Worm (Caenorhabditis elegans): Measurements from ENCODE around the gene oatr-1.
A peak's percentile ranks its signal among the peaks of the same experiment; 100 is the strongest.

The oatr-1 gene

ce11 chrIII:6420201-6420600, 24.2 kb upstream of the oatr-1 start:
- TF ChIP-seq sptf-1 (tag; optimal IDR thresholded peaks at IDR 0.05) (no peak), sem-2 (GFP tag; optimal IDR thresholded peaks at IDR 0.05) (no peak), hlh-1 (tag; optimal IDR thresholded peaks at IDR 0.05) (peak; percentile 10)

DNA sequence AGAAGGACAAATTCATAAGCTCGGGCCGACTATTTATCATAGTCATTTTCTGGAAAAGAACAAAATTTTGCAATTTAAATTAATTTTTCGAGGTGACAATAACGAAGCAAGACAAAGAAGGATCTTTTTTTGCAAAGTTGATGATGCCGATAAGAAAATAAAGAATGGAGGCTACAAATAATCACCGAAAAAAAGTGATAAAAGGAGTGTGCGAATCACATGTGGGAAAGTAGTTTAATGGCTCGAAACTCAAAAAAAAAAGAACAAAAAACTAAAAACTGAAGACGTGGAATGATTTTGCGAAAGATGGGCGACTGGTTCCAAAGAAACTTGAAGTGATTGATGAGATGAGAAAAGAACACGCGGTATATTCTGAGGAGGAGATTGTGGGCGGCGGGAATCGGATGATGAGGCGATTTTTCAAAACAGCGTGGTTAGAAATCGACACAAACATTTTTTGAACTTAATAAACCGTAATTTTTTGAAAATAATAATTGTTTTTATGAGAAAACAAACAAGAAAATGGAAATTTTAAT, 23.5 kb upstream of the oatr-1 start, which contains the start of gene atgl-1:
Gene atgl-1, minus strand, starts transcription at position 51 of the 536 bp plus-strand sequence.
- TF ChIP-seq elt-3 (tag; optimal IDR thresholded peaks at IDR 0.05), result no peak
- TF ChIP-seq ztf-11 (tag; optimal IDR thresholded peaks at IDR 0.05), result no peak
- no peak for TF ChIP-seq cnd-1 (tag; optimal IDR thresholded peaks at IDR 0.05)
- TF ChIP-seq lsy-2 (tag; optimal IDR thresholded peaks at IDR 0.05), result no peak
- TF ChIP-seq elt-1 (tag; optimal IDR thresholded peaks at IDR 0.05; ENCODE audit: borderline replicate concordance, insufficient read depth), result no peak
- TF ChIP-seq nhr-28 (tag; optimal IDR thresholded peaks at IDR 0.05), result no peak
- TF ChIP-seq nhr-2 (tag; optimal IDR thresholded peaks at IDR 0.05), result no peak

DNA sequence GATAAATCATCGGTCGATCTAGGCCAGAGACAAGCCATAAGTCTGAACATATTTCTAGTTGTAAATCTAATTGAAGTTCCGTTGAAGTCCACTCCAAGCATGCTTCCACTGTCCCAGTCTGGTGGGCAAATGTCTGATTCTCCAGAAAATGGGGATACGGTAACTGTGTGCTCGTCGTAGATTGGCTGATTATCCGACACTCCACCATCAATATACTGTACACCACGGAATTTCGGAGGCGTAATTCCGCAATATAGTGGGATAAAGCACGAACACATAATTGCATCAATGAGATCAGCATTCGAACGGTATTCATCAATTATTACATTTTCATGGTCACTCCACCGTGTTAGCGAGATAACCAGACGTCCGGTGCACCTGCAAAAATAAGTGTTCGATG, 22.3 kb upstream of the oatr-1 start:
- TF ChIP-seq bed-3 (GFP tag; optimal IDR thresholded peaks at IDR 0.05) (no peak), nhr-28 (tag; optimal IDR thresholded peaks at IDR 0.05) (no peak), M03D4.4 (tag; optimal IDR thresholded peaks at IDR 0.05) (no peak), ztf-11 (tag; optimal IDR thresholded peaks at IDR 0.05) (no peak), nhr-76 (tag; optimal IDR thresholded peaks at IDR 0.05) (no peak), zip-8 (tag; optimal IDR thresholded peaks at IDR 0.05) (no peak), blmp-1 (tag; optimal IDR thresholded peaks at IDR 0.05) (no peak), sptf-1 (tag; optimal IDR thresholded peaks at IDR 0.05) (no peak), unc-120 (tag; optimal IDR thresholded peaks at IDR 0.05; ENCODE audit: poor library complexity, severe bottlenecking) (no peak), tbx-8 (GFP tag; optimal IDR thresholded peaks at IDR 0.05) (no peak), ces-1 (GFP tag; optimal IDR thresholded peaks at IDR 0.05) (no peak), ceh-39 (tag; optimal IDR thresholded peaks at IDR 0.05) (no peak), ham-2 (GFP tag; optimal IDR thresholded peaks at IDR 0.05) (no peak), mab-5 (tag; optimal IDR thresholded peaks at IDR 0.05) (no peak)

- TF ChIP-seq M03D4.4 (tag; optimal IDR thresholded peaks at IDR 0.05) (no peak), ztf-11 (tag; optimal IDR thresholded peaks at IDR 0.05) (no peak), ham-2 (GFP tag; optimal IDR thresholded peaks at IDR 0.05) (no peak), elt-1 (tag; optimal IDR thresholded peaks at IDR 0.05; ENCODE audit: borderline replicate concordance, insufficient read depth) (no peak), lin-13 (tag; optimal IDR thresholded peaks at IDR 0.05) (no peak), flh-1 (GFP tag; optimal IDR thresholded peaks at IDR 0.05) (no peak), unc-62 (GFP tag; optimal IDR thresholded peaks at IDR 0.05) (no peak), pha-4 (tag; optimal IDR thresholded peaks at IDR 0.05) (no peak), nhr-76 (tag; optimal IDR thresholded peaks at IDR 0.05) (no peak), nhr-237 (tag; optimal IDR thresholded peaks at IDR 0.05) (no peak), snpc-4 (tag; optimal IDR thresholded peaks at IDR 0.05) (no peak), mab-5 (tag; optimal IDR thresholded peaks at IDR 0.05) (no peak), nhr-12 (tag; optimal IDR thresholded peaks at IDR 0.05) (no peak), sptf-1 (tag; optimal IDR thresholded peaks at IDR 0.05) (no peak), unc-39 (tag; optimal IDR thresholded peaks at IDR 0.05) (no peak), unc-120 (tag; optimal IDR thresholded peaks at IDR 0.05; ENCODE audit: poor library complexity, severe bottlenecking) (no peak)
These were observed 19.5 kb upstream of the oatr-1 start, which contains the start of gene nas-4 for ce11 chrIII:6415306-6415973. nas-4 (minus strand) TSS chrIII:6415656.

DNA sequence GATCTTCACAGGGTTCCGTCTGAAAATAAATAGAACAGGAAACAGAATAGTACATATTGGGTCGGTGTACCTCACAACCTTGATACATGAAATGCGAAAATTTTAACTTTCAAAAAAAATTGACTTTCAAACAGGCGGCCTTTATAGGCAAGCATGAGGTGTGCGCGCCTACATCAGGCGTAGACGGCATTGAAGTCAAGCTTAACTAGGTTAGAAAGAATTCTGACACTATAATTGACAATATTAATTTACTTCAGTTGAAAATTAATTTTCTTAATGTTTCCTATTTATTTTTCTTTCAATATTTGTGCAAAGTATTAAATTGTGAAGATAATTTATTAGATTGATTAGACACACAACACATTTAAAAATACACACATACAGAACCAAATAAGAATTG, 15.9 kb upstream of the oatr-1 start, which contains the start of gene C05D11.5:
Gene C05D11.5, minus strand, starts transcription at position 101 of the 400 bp plus-strand sequence.
- no peak for TF ChIP-seq unc-39 (tag; optimal IDR thresholded peaks at IDR 0.05)

DNA sequence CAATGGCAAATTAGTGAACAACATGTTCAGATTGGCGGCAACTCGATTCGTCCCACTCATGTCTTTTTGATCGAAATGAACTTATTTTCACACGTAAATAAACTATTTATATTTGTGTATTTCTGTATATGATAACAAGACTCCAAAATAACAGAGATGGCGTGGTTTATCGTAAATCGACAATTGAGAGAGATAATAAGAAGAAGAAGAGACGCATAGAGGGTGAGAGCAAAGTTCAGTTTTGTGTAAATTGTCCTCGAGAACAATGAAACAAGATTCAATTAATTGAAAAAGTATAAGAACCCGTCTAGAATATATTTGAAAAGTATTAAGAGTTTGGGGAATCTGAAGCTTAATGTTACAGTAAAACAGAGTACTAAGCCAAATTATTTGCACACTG, 15.4 kb upstream of the oatr-1 start:
- TF ChIP-seq mab-5 (tag; optimal IDR thresholded peaks at IDR 0.05), result no peak
- no peak for TF ChIP-seq sem-2 (GFP tag; optimal IDR thresholded peaks at IDR 0.05)
- no peak for TF ChIP-seq elt-3 (tag; optimal IDR thresholded peaks at IDR 0.05)
